Worm (Caenorhabditis elegans) whole organism, L2 larva: ENCODE measurements around the gene T20G5.12.

Experiments
- C34F6.9 ChIP-seq: fragments of 150-350 bp; optimal IDR thresholded peaks from 2 replicates; lab custom pipeline; 2014; ENCODE audit warnings: missing biosample characterization, missing genetic modification characterization
- F13H6.1 ChIP-seq: sonication (generic microtip); optimal IDR thresholded peaks from 2 replicates; lab custom pipeline; 2016; ENCODE audit warnings: missing genetic modification characterization, missing compliant biosample characterization
- R02D3.7 ChIP-seq: fragments of 150-350 bp; optimal IDR thresholded peaks from 2 replicates; lab custom pipeline; 2014; ENCODE audit warnings: missing biosample characterization, missing genetic modification characterization
- Y55F3AM.14 ChIP-seq: fragments of 200-800 bp; sonication (Bioruptor generic); optimal IDR thresholded peaks from 2 replicates; lab custom pipeline; 2018; ENCODE audit warnings: mild to moderate bottlenecking, missing genetic modification characterization, missing compliant biosample characterization
- ZK546.5 ChIP-seq: sonication (generic microtip); optimal IDR thresholded peaks from 2 replicates; lab custom pipeline; 2017; ENCODE audit warnings: missing biosample characterization, missing genetic modification characterization
- alr-1 ChIP-seq: fragments of 150-350 bp; optimal IDR thresholded peaks from 2 replicates; lab custom pipeline; 2014; ENCODE audit warnings: missing biosample characterization, missing genetic modification characterization
- ama-1 ChIP-seq: fragments of 150-350 bp; optimal IDR thresholded peaks from 2 replicates; lab custom pipeline; 2018; ENCODE audit warnings: inconsistent platforms
- blmp-1 ChIP-seq: sonication (generic microtip); optimal IDR thresholded peaks from 2 replicates; lab custom pipeline; 2017; ENCODE audit warnings: missing genetic modification characterization, mild to moderate bottlenecking, missing compliant biosample characterization, antibody characterized with exemption, moderate library complexity; ENCODE audit not compliant: insufficient read depth
- ceh-16 ChIP-seq: fragments of 150-350 bp; optimal IDR thresholded peaks from 2 replicates; lab custom pipeline; 2014; ENCODE audit warnings: missing biosample characterization, missing genetic modification characterization
- ceh-82 ChIP-seq: fragments of 150-350 bp; optimal IDR thresholded peaks from 2 replicates; lab custom pipeline; 2014; ENCODE audit warnings: missing biosample characterization, missing genetic modification characterization
- crh-2 ChIP-seq: sonication (generic microtip); optimal IDR thresholded peaks from 2 replicates; lab custom pipeline; 2017; ENCODE audit warnings: missing biosample characterization, missing genetic modification characterization
- dmd-4 ChIP-seq: sonication (generic microtip); optimal IDR thresholded peaks from 2 replicates; lab custom pipeline; 2017; ENCODE audit warnings: missing biosample characterization, missing genetic modification characterization
- egl-27 ChIP-seq: sonication (generic microtip); optimal IDR thresholded peaks from 3 replicates; lab custom pipeline; 2017; ENCODE audit warnings: missing biosample characterization, missing genetic modification reagents, missing genetic modification characterization
- elt-1 ChIP-seq: fragments of 150-350 bp; optimal IDR thresholded peaks from 2 replicates; lab custom pipeline; 2014; ENCODE audit warnings: missing biosample characterization, missing genetic modification characterization
- elt-3 ChIP-seq: sonication (generic microtip); optimal IDR thresholded peaks from 2 replicates; lab custom pipeline; 2017; ENCODE audit warnings: missing biosample characterization, missing genetic modification characterization
- fos-1 ChIP-seq: fragments of 150-350 bp; optimal IDR thresholded peaks from 2 replicates; lab custom pipeline; 2014; ENCODE audit warnings: missing biosample characterization, missing genetic modification characterization
- gmeb-1 ChIP-seq: fragments of 150-350 bp; optimal IDR thresholded peaks from 2 replicates; lab custom pipeline; 2014; ENCODE audit warnings: missing biosample characterization, missing genetic modification characterization
- lin-11 ChIP-seq: fragments of 150-350 bp; sonication (generic microtip); optimal IDR thresholded peaks from 2 replicates; lab custom pipeline; 2014; ENCODE audit warnings: missing biosample characterization, missing genetic modification characterization, inconsistent platforms, mixed read lengths
- lin-13 ChIP-seq: fragments of 150-350 bp; optimal IDR thresholded peaks from 2 replicates; lab custom pipeline; 2014; ENCODE audit warnings: missing biosample characterization, missing genetic modification reagents, missing genetic modification characterization
- lin-39 ChIP-seq: fragments of 150-350 bp; optimal IDR thresholded peaks from 2 replicates; lab custom pipeline; 2014; ENCODE audit warnings: missing biosample characterization, missing genetic modification reagents, missing genetic modification characterization
- lsy-2 ChIP-seq, 2 experiments: fragments of 150-350 bp in 1 of 2; sonication (generic microtip) in 1 of 2; optimal IDR thresholded peaks; 2 replicates each; lab custom pipeline; 2014 to 2017; ENCODE audit warnings: missing biosample characterization in 2 of 2, missing genetic modification characterization in 2 of 2
- mab-5 ChIP-seq: fragments of 150-350 bp; optimal IDR thresholded peaks from 2 replicates; lab custom pipeline; 2014; ENCODE audit warnings: missing biosample characterization, missing genetic modification characterization
- mbf-1 ChIP-seq: sonication (generic microtip); optimal IDR thresholded peaks from 2 replicates; lab custom pipeline; 2017; ENCODE audit warnings: missing biosample characterization, missing genetic modification characterization
- mdl-1 ChIP-seq, 2 experiments: fragments of 150-350 bp in 1 of 2; sonication (generic microtip) in 1 of 2; optimal IDR thresholded peaks; 2 replicates each; lab custom pipeline; 2017; ENCODE audit warnings: missing biosample characterization in 2 of 2, missing genetic modification characterization in 2 of 2
- nhr-10 ChIP-seq: sonication (generic microtip); optimal IDR thresholded peaks from 2 replicates; lab custom pipeline; 2017; ENCODE audit warnings: missing biosample characterization, missing genetic modification characterization
- nhr-12 ChIP-seq: fragments of 150-350 bp; optimal IDR thresholded peaks from 2 replicates; lab custom pipeline; 2014; ENCODE audit warnings: missing biosample characterization, missing genetic modification characterization
- nhr-129 ChIP-seq: fragments of 150-350 bp; optimal IDR thresholded peaks from 2 replicates; lab custom pipeline; 2014; ENCODE audit warnings: missing biosample characterization, missing genetic modification characterization
- nhr-21 ChIP-seq: fragments of 150-350 bp; optimal IDR thresholded peaks from 2 replicates; lab custom pipeline; 2014; ENCODE audit warnings: missing biosample characterization, missing genetic modification characterization
- nhr-237 ChIP-seq: fragments of 150-350 bp; optimal IDR thresholded peaks from 2 replicates; lab custom pipeline; 2014; ENCODE audit warnings: missing biosample characterization, missing genetic modification characterization
- nhr-25 ChIP-seq: fragments of 150-350 bp; sonication (generic microtip); optimal IDR thresholded peaks from 3 replicates; lab custom pipeline; 2014; ENCODE audit warnings: missing biosample characterization, missing genetic modification characterization
- nhr-6 ChIP-seq: fragments of 150-350 bp; optimal IDR thresholded peaks from 2 replicates; lab custom pipeline; 2014; ENCODE audit warnings: missing biosample characterization, missing genetic modification characterization
- nhr-77 ChIP-seq: fragments of 150-350 bp; optimal IDR thresholded peaks from 2 replicates; lab custom pipeline; 2014; ENCODE audit warnings: missing biosample characterization, missing genetic modification characterization
- peb-1 ChIP-seq: fragments of 150-350 bp; optimal IDR thresholded peaks from 2 replicates; lab custom pipeline; 2014; ENCODE audit warnings: missing biosample characterization, missing genetic modification characterization
- sem-4 ChIP-seq: fragments of 150-350 bp; optimal IDR thresholded peaks from 2 replicates; lab custom pipeline; 2014; ENCODE audit warnings: missing biosample characterization, missing genetic modification reagents, missing genetic modification characterization
- skn-1 ChIP-seq: sonication (generic microtip); optimal IDR thresholded peaks from 2 replicates; lab custom pipeline; 2017; ENCODE audit warnings: missing biosample characterization, missing genetic modification characterization
- sma-3 ChIP-seq: sonication (generic microtip); optimal IDR thresholded peaks from 2 replicates; lab custom pipeline; 2016; ENCODE audit warnings: missing genetic modification reagents, missing genetic modification characterization, missing compliant biosample characterization
- sma-9 ChIP-seq, 2 experiments: fragments of 150-350 bp in 1 of 2; sonication (generic microtip) in 1 of 2; optimal IDR thresholded peaks; 2 replicates each; lab custom pipeline; 2014 to 2016; ENCODE audit warnings: missing genetic modification characterization in 2 of 2, mild to moderate bottlenecking in 1 of 2, missing biosample characterization in 1 of 2, missing compliant biosample characterization in 1 of 2, missing genetic modification reagents in 1 of 2, moderate library complexity in 1 of 2
- snpc-4 ChIP-seq: fragments of 150-350 bp; optimal IDR thresholded peaks from 2 replicates; lab custom pipeline; 2014; ENCODE audit warnings: missing biosample characterization, missing genetic modification characterization
- unc-39 ChIP-seq: fragments of 150-350 bp; optimal IDR thresholded peaks from 2 replicates; lab custom pipeline; 2014; ENCODE audit warnings: missing biosample characterization, missing genetic modification characterization
- unc-55 ChIP-seq: fragments of 150-350 bp; sonication (generic microtip); optimal IDR thresholded peaks from 3 replicates; lab custom pipeline; 2014; ENCODE audit warnings: missing biosample characterization, missing genetic modification reagents, missing genetic modification characterization
- unc-62 ChIP-seq: fragments of 150-350 bp; optimal IDR thresholded peaks from 2 replicates; lab custom pipeline; 2014; ENCODE audit warnings: missing biosample characterization, missing genetic modification reagents, missing genetic modification characterization
- zag-1 ChIP-seq: fragments of 150-350 bp; optimal IDR thresholded peaks from 2 replicates; lab custom pipeline; 2014; ENCODE audit warnings: missing biosample characterization, missing genetic modification characterization
- ztf-1 ChIP-seq: fragments of 200-800 bp; sonication (Bioruptor generic); conservative IDR thresholded peaks from 2 replicates; pipeline ENCODE4 v1.3.6; 2022; ENCODE audit warnings: missing genetic modification characterization, missing compliant biosample characterization
- ztf-11 ChIP-seq: sonication (generic microtip); optimal IDR thresholded peaks from 2 replicates; lab custom pipeline; 2017; ENCODE audit warnings: missing biosample characterization, missing genetic modification characterization

T20G5.12 gene

ce11 chrIII:10248441-10249137 is 47.2 kb downstream of the T20G5.12 start, which contains the start of the genes div-1 and cor-1:
div-1 (minus strand) TSS chrIII:10248559.
cor-1 (plus strand) TSS chrIII:10249111.
- TF ChIP-seq fos-1 (no peak), nhr-77 (tag; lab: Kevin White, UChicago) (no peak), Y55F3AM.14 (GFP tag; lab: Kevin White, UChicago) (no peak), zag-1 (tag; lab: Kevin White, UChicago) (no peak), ceh-16 (tag; lab: Kevin White, UChicago) (no peak), mab-5 (tag; lab: Kevin White, UChicago) (no peak), nhr-12 (tag; lab: Kevin White, UChicago) (no peak), sem-4 (tag; lab: Kevin White, UChicago) (no peak), unc-39 (no peak), mdl-1 (tag; optimal IDR thresholded peaks at IDR 0.05; lab: Kevin White, UChicago) (no peak), blmp-1 (tag; lab: Kevin White, UChicago) (no peak), crh-2 (peak; percentile 37), alr-1 (tag; lab: Kevin White, UChicago) (no peak), nhr-21 (tag; lab: Kevin White, UChicago) (no peak), peb-1 (tag; lab: Kevin White, UChicago) (no peak), egl-27 (tag; lab: Kevin White, UChicago) (no peak), ceh-82 (tag; lab: Kevin White, UChicago) (no peak), elt-3 (tag; lab: Kevin White, UChicago) (no peak), C34F6.9 (tag; lab: Kevin White, UChicago) (peak; percentile 38), lin-11 (tag; lab: Kevin White, UChicago) (no peak), nhr-25 (tag; lab: Kevin White, UChicago) (no peak), skn-1 (tag; lab: Kevin White, UChicago) (no peak), elt-1 (tag; lab: Kevin White, UChicago) (no peak), lsy-2 (tag; optimal IDR thresholded peaks at IDR 0.05; lab: Kevin White, UChicago) (peak in 1 of 2 experiments; percentile 60), lin-13 (GFP tag; lab: Kevin White, UChicago) (peak; percentile 16), sma-3 (GFP tag; lab: Kevin White, UChicago) (peak; percentile 10), ztf-11 (no peak), ama-1 (lab: Kevin White, UChicago) (no peak), R02D3.7 (tag; lab: Kevin White, UChicago) (no peak), lin-39 (tag; lab: Kevin White, UChicago) (no peak), unc-55 (GFP tag; lab: Kevin White, UChicago) (peak; percentile 56), nhr-237 (tag; lab: Kevin White, UChicago) (no peak), nhr-6 (tag; lab: Kevin White, UChicago) (no peak), unc-62 (GFP tag; lab: Kevin White, UChicago) (no peak), dmd-4 (tag; lab: Kevin White, UChicago) (no peak), ZK546.5 (tag; lab: Kevin White, UChicago) (no peak), mbf-1 (tag; lab: Kevin White, UChicago) (no peak), gmeb-1 (peak; percentile 86), sma-9 (GFP tag; optimal IDR thresholded peaks at IDR 0.05; lab: Kevin White, UChicago) (no peak), sma-9 (tag; optimal IDR thresholded peaks at IDR 0.05; lab: Kevin White, UChicago) (no peak), nhr-10 (tag; lab: Kevin White, UChicago) (no peak), ztf-1 (GFP tag; lab: Robert Waterston, UW) (no peak), F13H6.1 (tag; lab: Kevin White, UChicago) (peak; percentile 5), nhr-129 (tag; lab: Kevin White, UChicago) (peak; percentile 15)

ce11 chrIII:10251114-10251513 is 49.7 kb downstream of the T20G5.12 start:
- no peak for TF ChIP-seq sma-9 (GFP tag; optimal IDR thresholded peaks at IDR 0.05; lab: Kevin White, UChicago)
- no peak for TF ChIP-seq sma-9 (tag; optimal IDR thresholded peaks at IDR 0.05; lab: Kevin White, UChicago)
- no peak for TF ChIP-seq snpc-4
- no peak for TF ChIP-seq fos-1
- TF ChIP-seq nhr-10 (tag; lab: Kevin White, UChicago): no peak
- TF ChIP-seq ztf-11: no peak
- TF ChIP-seq lsy-2 (tag; optimal IDR thresholded peaks at IDR 0.05; lab: Kevin White, UChicago): no peak
